Worm (Caenorhabditis elegans) whole organism, young adult: ENCODE results near the gene T24E12.3.

ENCODE experiments used
- C06A6.2 ChIP-seq: fragments of 200-800 bp; sonication (Bioruptor generic); conservative IDR thresholded peaks from 2 replicates; pipeline ENCODE4 v1.3.6; 2022; ENCODE audit warnings: missing genetic modification characterization, missing compliant biosample characterization
- F23B12.7 ChIP-seq: sonication (generic microtip); optimal IDR thresholded peaks from 2 replicates; lab custom pipeline; 2017; ENCODE audit warnings: missing genetic modification characterization, mild to moderate bottlenecking, missing compliant biosample characterization, antibody characterized with exemption, moderate library complexity; ENCODE audit not compliant: insufficient read depth
- K11D2.4 ChIP-seq: fragments of 200-800 bp; sonication (Bioruptor generic); IDR thresholded peaks from 2 replicates; pipeline ENCODE4 v1.3.6; 2022; ENCODE audit warnings: missing genetic modification reagents, missing genetic modification characterization, missing compliant biosample characterization
- Y67H2A.10 ChIP-seq: fragments of 200-800 bp; sonication (Bioruptor generic); conservative IDR thresholded peaks from 2 replicates; pipeline ENCODE4 v1.3.6; 2022; ENCODE audit warnings: missing genetic modification reagents, missing genetic modification characterization, missing compliant biosample characterization
- ama-1 ChIP-seq, 3 experiments: fragments of 150-350 bp in 1 of 3; sonication (generic microtip) in 2 of 3; optimal IDR thresholded peaks; 2 replicates each; lab custom pipeline; 2014 to 2018; ENCODE audit warnings: missing biosample characterization in 2 of 3, missing genetic modification characterization in 2 of 3, missing genetic modification reagents in 2 of 3
- hsf-1 ChIP-seq: fragments of 200-800 bp; sonication (Bioruptor generic); IDR thresholded peaks from 2 replicates; pipeline ENCODE4 v1.3.6; 2022; ENCODE audit warnings: missing genetic modification reagents, missing genetic modification characterization, missing compliant biosample characterization
- sea-2 ChIP-seq: fragments of 200-800 bp; sonication (Bioruptor generic); IDR thresholded peaks from 2 replicates; pipeline ENCODE4 v1.3.6; 2022; ENCODE audit warnings: missing genetic modification characterization, missing compliant biosample characterization
- sptf-2 ChIP-seq: fragments of 200-800 bp; sonication (Bioruptor generic); optimal IDR thresholded peaks from 2 replicates; lab custom pipeline; 2018; ENCODE audit warnings: mild to moderate bottlenecking, missing genetic modification characterization, missing compliant biosample characterization
- unc-130 ChIP-seq: sonication (generic microtip); optimal IDR thresholded peaks from 2 replicates; lab custom pipeline; 2016; ENCODE audit warnings: missing genetic modification reagents, missing genetic modification characterization, missing compliant biosample characterization
- unc-62 ChIP-seq: fragments of 150-350 bp; optimal IDR thresholded peaks from 2 replicates; lab custom pipeline; 2014; ENCODE audit warnings: missing biosample characterization, missing genetic modification reagents, missing genetic modification characterization
- xnd-1 ChIP-seq: sonication (generic microtip); optimal IDR thresholded peaks from 2 replicates; lab custom pipeline; 2016; ENCODE audit warnings: missing genotype, missing genetic modification reagents, missing genetic modification characterization, missing compliant biosample characterization

- TF ChIP-seq sea-2 (no peak), Y67H2A.10 (GFP tag; lab: Robert Waterston, UW) (no peak), sptf-2 (GFP tag; lab: Kevin White, UChicago) (no peak), F23B12.7 (tag; lab: Kevin White, UChicago) (no peak), unc-130 (GFP tag; lab: Kevin White, UChicago) (no peak), xnd-1 (no peak), ama-1 (optimal IDR thresholded peaks at IDR 0.05; lab: Kevin White, UChicago) (no peak), ama-1 (GFP tag; optimal IDR thresholded peaks at IDR 0.05; lab: Kevin White, UChicago) (no peak), unc-62 (GFP tag; lab: Kevin White, UChicago) (no peak), C06A6.2 (no peak), K11D2.4 (GFP tag; lab: Robert Waterston, UW) (no peak), hsf-1 (GFP tag; lab: Robert Waterston, UW) (no peak)
Measured at ce11 chrII:3810550-3810949, 34.7 kb downstream of the T24E12.3 start.
